Worm (Caenorhabditis elegans) whole organism, early embryonic: Measurements from ENCODE around the gene C29F5.1.

Experiments
- B0310.2 ChIP-seq: sonication (generic microtip); optimal IDR thresholded peaks from 2 replicates; lab custom pipeline; 2016; ENCODE audit warnings: mild to moderate bottlenecking, missing genetic modification characterization, missing compliant biosample characterization
- F13C5.2 ChIP-seq: sonication (generic microtip); optimal IDR thresholded peaks from 2 replicates; lab custom pipeline; 2017; ENCODE audit warnings: mild to moderate bottlenecking, missing genetic modification characterization, inconsistent platforms, missing compliant biosample characterization
- ama-1 ChIP-seq: fragments of 150-350 bp; optimal IDR thresholded peaks from 2 replicates; lab custom pipeline; 2014
- ceh-13 ChIP-seq: fragments of 200-800 bp; sonication (Bioruptor generic); optimal IDR thresholded peaks from 2 replicates; lab custom pipeline; 2018; ENCODE audit warnings: mild to moderate bottlenecking, missing genetic modification characterization, missing compliant biosample characterization
- ets-7 ChIP-seq: sonication (generic microtip); optimal IDR thresholded peaks from 2 replicates; lab custom pipeline; 2016; ENCODE audit warnings: missing genotype, missing genetic modification characterization, missing compliant biosample characterization
- flt-1 ChIP-seq: fragments of 200-800 bp; sonication (Bioruptor generic); IDR thresholded peaks from 2 replicates; pipeline ENCODE4 v1.3.6; 2022; ENCODE audit warnings: missing genetic modification characterization, missing compliant biosample characterization
- hmbx-1 ChIP-seq: sonication (generic microtip); optimal IDR thresholded peaks from 2 replicates; lab custom pipeline; 2016; ENCODE audit warnings: mild to moderate bottlenecking, missing genetic modification characterization, missing compliant biosample characterization
- hmg-4 ChIP-seq: fragments of 200-800 bp; sonication (Bioruptor generic); optimal IDR thresholded peaks from 2 replicates; lab custom pipeline; 2018; ENCODE audit warnings: mild to moderate bottlenecking, missing genetic modification characterization, missing compliant biosample characterization
- pes-1 ChIP-seq: fragments of 200-800 bp; sonication (Bioruptor generic); IDR thresholded peaks from 2 replicates; pipeline ENCODE4 v1.3.6; 2022; ENCODE audit warnings: missing genetic modification reagents, missing genetic modification characterization, missing compliant biosample characterization
- scrt-1 ChIP-seq: fragments of 200-800 bp; sonication (Bioruptor generic); IDR thresholded peaks from 2 replicates; pipeline ENCODE4 v1.3.6; 2022; ENCODE audit warnings: missing genetic modification characterization, missing compliant biosample characterization
- sea-1 ChIP-seq: fragments of 200-800 bp; sonication (Bioruptor generic); conservative IDR thresholded peaks from 2 replicates; pipeline ENCODE4 v1.3.6; 2022; ENCODE audit warnings: missing genetic modification characterization, missing compliant biosample characterization
- tbx-37 ChIP-seq: fragments of 200-800 bp; sonication (Bioruptor generic); conservative IDR thresholded peaks from 2 replicates; pipeline ENCODE4 v1.3.6; 2022; ENCODE audit warnings: missing genetic modification reagents, missing genetic modification characterization, missing compliant biosample characterization
- tra-4 ChIP-seq: sonication (generic microtip); optimal IDR thresholded peaks from 2 replicates; lab custom pipeline; 2017; ENCODE audit warnings: missing genetic modification characterization, missing compliant biosample characterization

ce11 chrII:6339948-6340347 lies 36.6 kb downstream of the C29F5.1 start, which contains the start of gene C32D5.7:
- TF ChIP-seq ama-1 (no peak), sea-1 (GFP tag; lab: Robert Waterston, UW) (no peak), pes-1 (GFP tag; lab: Robert Waterston, UW) (no peak), flt-1 (GFP tag; lab: Robert Waterston, UW) (no peak), scrt-1 (GFP tag; lab: Robert Waterston, UW) (no peak), F13C5.2 (tag; lab: Kevin White, UChicago) (no peak), ceh-13 (GFP tag; lab: Kevin White, UChicago) (no peak), hmbx-1 (no peak), B0310.2 (tag; lab: Kevin White, UChicago) (no peak), tbx-37 (no peak), ets-7 (tag; lab: Kevin White, UChicago) (no peak), tra-4 (tag; lab: Kevin White, UChicago) (no peak), hmg-4 (GFP tag; lab: Kevin White, UChicago) (no peak)
